Fruit fly (Drosophila melanogaster) whole organism, embryonic: Measurements from ENCODE around the gene Indy.

Source experiments
- B-H1 ChIP-seq: fragments of 200-800 bp; sonication (Bioruptor generic); IDR thresholded peaks from 3 replicates; pipeline ENCODE4 v1.3.6; 2022; ENCODE audit warnings: missing biosample characterization, missing genetic modification characterization
- CG10209 ChIP-seq: fragments of 200-800 bp; sonication (Bioruptor generic); optimal IDR thresholded peaks from 3 replicates; lab custom pipeline; 2017; ENCODE audit warnings: missing biosample characterization, mild to moderate bottlenecking, missing genetic modification characterization, missing genetic modification reagents
- CG11695 ChIP-seq: fragments of 200-800 bp; sonication (Bioruptor generic); IDR thresholded peaks from 3 replicates; pipeline ENCODE4 v1.3.6; 2022; ENCODE audit warnings: missing biosample characterization, missing genetic modification characterization
- CG11696 ChIP-seq: fragments of 200-800 bp; sonication (Bioruptor generic); IDR thresholded peaks from 2 replicates; pipeline ENCODE4 v1.3.6; 2022; ENCODE audit warnings: missing biosample characterization, missing genetic modification characterization
- CG12391 ChIP-seq: fragments of 200-800 bp; sonication (Bioruptor generic); optimal IDR thresholded peaks from 3 replicates; lab custom pipeline; 2018; ENCODE audit warnings: missing biosample characterization, mild to moderate bottlenecking, missing genetic modification characterization, moderate library complexity
- CG14667 ChIP-seq: fragments of 200-800 bp; sonication (Bioruptor generic); IDR thresholded peaks from 2 replicates; pipeline ENCODE4 v1.3.6; 2022; ENCODE audit warnings: missing biosample characterization, missing genetic modification characterization
- CG16813 ChIP-seq: fragments of 200-800 bp; sonication (Bioruptor generic); IDR thresholded peaks from 3 replicates; pipeline ENCODE4 v1.3.6; 2022; ENCODE audit warnings: missing biosample characterization, missing genetic modification characterization; ENCODE audit not compliant: partially characterized antibody
- CG17385 ChIP-seq: fragments of 200-800 bp; sonication (Bioruptor generic); optimal IDR thresholded peaks from 3 replicates; lab custom pipeline; 2018; ENCODE audit warnings: missing biosample characterization, mild to moderate bottlenecking, missing genetic modification characterization
- CG18011 ChIP-seq: fragments of 200-800 bp; sonication (Bioruptor generic); optimal IDR thresholded peaks from 2 replicates; lab custom pipeline; 2017; ENCODE audit warnings: missing biosample characterization, missing genetic modification characterization, mild to moderate bottlenecking, moderate library complexity, missing genotype
- CG18764 ChIP-seq: fragments of 200-800 bp; sonication (Bioruptor generic); optimal IDR thresholded peaks from 3 replicates; lab custom pipeline; 2016; ENCODE audit warnings: missing biosample characterization, missing genetic modification characterization
- CG30431 ChIP-seq: fragments of 200-800 bp; sonication (Bioruptor generic); optimal IDR thresholded peaks from 2 replicates; lab custom pipeline; 2017; ENCODE audit warnings: missing biosample characterization, missing genetic modification characterization
- CG32532 ChIP-seq: fragments of 200-800 bp; sonication (Bioruptor generic); IDR thresholded peaks from 2 replicates; pipeline ENCODE4 v1.3.6; 2022; ENCODE audit warnings: missing biosample characterization, missing genetic modification characterization
- CG3847 ChIP-seq: fragments of 200-800 bp; sonication (Bioruptor generic); IDR thresholded peaks from 2 replicates; pipeline ENCODE4 v1.3.6; 2022; ENCODE audit warnings: missing biosample characterization, missing genetic modification characterization
- CG4328 ChIP-seq: fragments of 200-800 bp; sonication (Bioruptor generic); optimal IDR thresholded peaks from 3 replicates; lab custom pipeline; 2017; ENCODE audit warnings: missing biosample characterization, missing genetic modification reagents, missing genetic modification characterization
- CG4707 ChIP-seq: fragments of 200-800 bp; sonication (Bioruptor generic); optimal IDR thresholded peaks from 2 replicates; lab custom pipeline; 2018; ENCODE audit warnings: missing biosample characterization, mild to moderate bottlenecking, missing genetic modification characterization, moderate library complexity
- CG6175 ChIP-seq: fragments of 200-800 bp; sonication (Bioruptor generic); IDR thresholded peaks from 3 replicates; pipeline ENCODE4 v1.3.6; 2022; ENCODE audit warnings: missing biosample characterization, missing genetic modification characterization
- CG6272 ChIP-seq: fragments of 200-800 bp; sonication (Bioruptor generic); IDR thresholded peaks from 2 replicates; pipeline ENCODE4 v1.3.6; 2022; ENCODE audit warnings: missing biosample characterization, missing genetic modification characterization
- CkIIα-i1 ChIP-seq: fragments of 200-800 bp; sonication (Bioruptor generic); IDR thresholded peaks from 2 replicates; pipeline ENCODE4 v1.3.6; 2022; ENCODE audit warnings: missing biosample characterization, missing genetic modification characterization
- D19A ChIP-seq: fragments of 200-800 bp; optimal IDR thresholded peaks from 3 replicates; lab custom pipeline; 2019; ENCODE audit warnings: missing biosample characterization, mild to moderate bottlenecking, missing genetic modification characterization, moderate library complexity
- HHEX ChIP-seq: fragments of 200-800 bp; sonication (Bioruptor generic); optimal IDR thresholded peaks from 3 replicates; lab custom pipeline; 2017; ENCODE audit warnings: missing biosample characterization, mild to moderate bottlenecking, missing genetic modification characterization, missing genetic modification reagents
- Nf-YB ChIP-seq: fragments of 200-800 bp; sonication (Bioruptor generic); optimal IDR thresholded peaks from 3 replicates; lab custom pipeline; 2019; ENCODE audit warnings: missing biosample characterization, mild to moderate bottlenecking, missing genetic modification characterization, moderate library complexity
- Oli ChIP-seq: fragments of 200-800 bp; sonication (Bioruptor generic); optimal IDR thresholded peaks from 2 replicates; lab custom pipeline; 2018; ENCODE audit warnings: missing biosample characterization, mild to moderate bottlenecking, missing genetic modification characterization, moderate library complexity
- TFAM ChIP-seq: fragments of 200-800 bp; sonication (Bioruptor generic); optimal IDR thresholded peaks from 2 replicates; lab custom pipeline; 2017; ENCODE audit warnings: missing biosample characterization, missing genetic modification characterization, inconsistent platforms
- Taf1 ChIP-seq: fragments of 200-800 bp; sonication (Bioruptor generic); IDR thresholded peaks from 2 replicates; pipeline ENCODE4 v1.3.6; 2022; ENCODE audit warnings: missing biosample characterization, missing genetic modification characterization
- Trl ChIP-seq, 3 experiments: fragments of >200 bp in 2 of 3; fragments of 200-800 bp in 1 of 3; sonication (Bioruptor generic) in 1 of 3; optimal IDR thresholded peaks; 2 replicates in 1 of 3; 3 replicates in 2 of 3; lab custom pipeline; 2016 to 2017; ENCODE audit warnings: missing biosample characterization in 1 of 3, missing genetic modification characterization in 1 of 3
- abd-A ChIP-seq: fragments of 200-800 bp; sonication (Bioruptor generic); optimal IDR thresholded peaks from 3 replicates; lab custom pipeline; 2019; ENCODE audit warnings: missing biosample characterization, mild to moderate bottlenecking, missing genetic modification characterization, moderate library complexity
- chif ChIP-seq, 2 experiments: fragments of 200-800 bp; sonication (Bioruptor generic); optimal IDR thresholded peaks; 3 replicates each; lab custom pipeline; 2016; ENCODE audit warnings: missing biosample characterization in 2 of 2, missing genetic modification characterization in 2 of 2
- crol ChIP-seq: fragments of 200-800 bp; sonication (Bioruptor generic); IDR thresholded peaks from 2 replicates; pipeline ENCODE4 v1.3.6; 2022; ENCODE audit warnings: missing biosample characterization, missing genetic modification characterization
- cwo ChIP-seq: fragments of 200-800 bp; sonication (Bioruptor generic); optimal IDR thresholded peaks from 3 replicates; lab custom pipeline; 2017; ENCODE audit warnings: missing biosample characterization, missing genetic modification characterization, mild to moderate bottlenecking, moderate library complexity, missing genetic modification reagents
- dimm ChIP-seq: fragments of 200-800 bp; sonication (Bioruptor generic); IDR thresholded peaks from 2 replicates; pipeline ENCODE4 v1.3.6; 2022; ENCODE audit warnings: missing biosample characterization, missing genetic modification characterization
- emc ChIP-seq: fragments of 200-800 bp; sonication (Bioruptor generic); optimal IDR thresholded peaks from 2 replicates; lab custom pipeline; 2016; ENCODE audit warnings: missing biosample characterization, missing genetic modification characterization
- ems ChIP-seq: fragments of 200-800 bp; sonication (Bioruptor generic); optimal IDR thresholded peaks from 3 replicates; lab custom pipeline; 2016; ENCODE audit warnings: missing biosample characterization, missing genetic modification characterization
- fru ChIP-seq: fragments of >200 bp; optimal IDR thresholded peaks from 2 replicates; lab custom pipeline; 2017
- fu2 ChIP-seq: fragments of 200-800 bp; sonication (Bioruptor generic); optimal IDR thresholded peaks from 2 replicates; lab custom pipeline; 2016; ENCODE audit warnings: missing biosample characterization, missing genetic modification characterization
- gcm ChIP-seq: fragments of 200-800 bp; sonication (Bioruptor generic); optimal IDR thresholded peaks from 2 replicates; lab custom pipeline; 2019; ENCODE audit warnings: missing biosample characterization, mild to moderate bottlenecking, missing genetic modification characterization, moderate library complexity
- grau ChIP-seq: fragments of 200-800 bp; optimal IDR thresholded peaks from 3 replicates; lab custom pipeline; 2019; ENCODE audit warnings: missing biosample characterization, mild to moderate bottlenecking, missing genetic modification characterization, moderate library complexity
- kay ChIP-seq: fragments of 200-800 bp; sonication (Bioruptor generic); optimal IDR thresholded peaks from 2 replicates; lab custom pipeline; 2016; ENCODE audit warnings: missing biosample characterization, missing genetic modification characterization
- lola ChIP-seq, 3 experiments: fragments of >200 bp in 2 of 3; fragments of 200-800 bp in 1 of 3; sonication (Bioruptor generic) in 1 of 3; optimal IDR thresholded peaks; 2 replicates each; lab custom pipeline; 2017 to 2019; ENCODE audit warnings: missing biosample characterization in 3 of 3, missing genetic modification characterization in 3 of 3, mild to moderate bottlenecking in 1 of 3, moderate library complexity in 1 of 3
- org-1 ChIP-seq: fragments of 200-800 bp; sonication (Bioruptor generic); optimal IDR thresholded peaks from 2 replicates; lab custom pipeline; 2017; ENCODE audit warnings: missing biosample characterization, missing genetic modification characterization
- otp ChIP-seq: fragments of 200-800 bp; sonication (Bioruptor generic); IDR thresholded peaks from 3 replicates; pipeline ENCODE4, ENCODE4 v1.3.6; 2022; ENCODE audit warnings: missing biosample characterization, missing genetic modification characterization
- pb ChIP-seq: fragments of 200-800 bp; sonication (Bioruptor generic); optimal IDR thresholded peaks from 3 replicates; lab custom pipeline; 2016; ENCODE audit warnings: missing biosample characterization, missing genetic modification characterization
- shn ChIP-seq: fragments of 200-800 bp; sonication (Bioruptor generic); optimal IDR thresholded peaks from 3 replicates; lab custom pipeline; 2016; ENCODE audit warnings: missing biosample characterization, missing genetic modification characterization
- sna ChIP-seq: fragments of 200-800 bp; sonication (Bioruptor generic); IDR thresholded peaks from 2 replicates; pipeline ENCODE4 v1.3.6; 2022; ENCODE audit warnings: missing biosample characterization, missing genetic modification characterization; ENCODE audit not compliant: partially characterized antibody
- sob ChIP-seq: fragments of 200-800 bp; sonication (Bioruptor generic); IDR thresholded peaks from 2 replicates; pipeline ENCODE4 v1.3.6; 2022; ENCODE audit warnings: missing biosample characterization, missing genetic modification characterization
- tgo ChIP-seq: fragments of 200-800 bp; sonication (Bioruptor generic); IDR thresholded peaks from 3 replicates; pipeline ENCODE4 v1.3.6; 2022; ENCODE audit warnings: missing biosample characterization, missing genetic modification characterization
- toy ChIP-seq: fragments of 200-800 bp; sonication (Bioruptor generic); IDR thresholded peaks from 2 replicates; pipeline ENCODE4 v1.3.6; 2022; ENCODE audit warnings: missing biosample characterization, missing genetic modification characterization
- vfl ChIP-seq: fragments of 200-800 bp; sonication (Bioruptor generic); optimal IDR thresholded peaks from 2 replicates; lab custom pipeline; 2016; ENCODE audit warnings: missing biosample characterization, missing genetic modification characterization
- vnd ChIP-seq: fragments of 200-800 bp; sonication (Bioruptor generic); IDR thresholded peaks from 3 replicates; pipeline ENCODE4 v1.3.6; 2022; ENCODE audit warnings: missing biosample characterization, missing genetic modification characterization; ENCODE audit not compliant: partially characterized antibody
- wor ChIP-seq: fragments of 200-800 bp; sonication (Bioruptor generic); IDR thresholded peaks from 2 replicates; pipeline ENCODE4 v1.3.6; 2022; ENCODE audit warnings: missing biosample characterization, missing genetic modification characterization

Gene Indy

dm6 chr3L:18786427-18787104 is 59.5 kb downstream of the Indy start (continued):
- no peak for TF ChIP-seq CG14667 (GFP tag; lab: Robert Waterston, UW)
- peak; percentile 37 for TF ChIP-seq CG18011
- TF ChIP-seq fu2 (GFP tag; lab: Kevin White, UChicago) = no peak
- TF ChIP-seq TFAM (GFP tag; lab: Kevin White, UChicago) = no peak
- TF ChIP-seq CG4707 = no peak
- TF ChIP-seq emc (GFP tag; lab: Kevin White, UChicago) = peak; percentile 7
- 0 out of 3 replicates have a peak, but pooled peaks have one; percentile 37 for TF ChIP-seq otp (GFP tag; lab: Robert Waterston, UW)
- TF ChIP-seq B-H1 (GFP tag; lab: Robert Waterston, UW) = 0 out of 3 replicates have a peak, but pooled peaks have one; percentile 22
- peak; percentile 28 for TF ChIP-seq CG32532 (GFP tag; lab: Robert Waterston, UW)
- TF ChIP-seq CG3847 = no peak
- TF ChIP-seq Nf-YB = peak; percentile 20
- peak; percentile 60 for TF ChIP-seq CG10209
- no peak for TF ChIP-seq fru (lab: Kevin White, UChicago)
- peak; percentile 32 to 49 for TF ChIP-seq chif (GFP tag; optimal IDR thresholded peaks at IDR 0.05; lab: Kevin White, UChicago)
- no peak for TF ChIP-seq Taf1 (GFP tag; lab: Robert Waterston, UW)
- peak; percentile 43 for TF ChIP-seq cwo (GFP tag; lab: Kevin White, UChicago)
- TF ChIP-seq lola (GFP tag; optimal IDR thresholded peaks at IDR 0.05; lab: Kevin White, UChicago) = no peak
- TF ChIP-seq CG6175 (GFP tag; lab: Robert Waterston, UW) = no peak
- peak; percentile 77; the same call in 2 of the 3 replicates for TF ChIP-seq CG11695 (GFP tag; lab: Robert Waterston, UW)
- no peak for TF ChIP-seq CkIIα-i1
- peak in 1 of 2 experiments; percentile 49 for TF ChIP-seq Trl (optimal IDR thresholded peaks at IDR 0.05; lab: Kevin White, UChicago)
- TF ChIP-seq Trl (GFP tag; optimal IDR thresholded peaks at IDR 0.05; lab: Kevin White, UChicago) = peak; percentile 44
- no peak for TF ChIP-seq CG30431 (GFP tag; lab: Kevin White, UChicago)
- peak; percentile 12; the same call in 1 of the 2 replicates for TF ChIP-seq sob (GFP tag; lab: Robert Waterston, UW)
- peak; percentile 6 for TF ChIP-seq kay (GFP tag; lab: Kevin White, UChicago)
- peak; percentile 84 for TF ChIP-seq Oli (tag; lab: Kevin White, UChicago)
- peak; percentile 56 for TF ChIP-seq wor (GFP tag; lab: Robert Waterston, UW)
- TF ChIP-seq dimm = no peak
- no peak for TF ChIP-seq shn (GFP tag; lab: Kevin White, UChicago)
- peak; percentile 79 for TF ChIP-seq grau (tag; lab: Kevin White, UChicago)
- peak; percentile 61 for TF ChIP-seq gcm (GFP tag; lab: Kevin White, UChicago)
- TF ChIP-seq CG16813 (GFP tag; lab: Robert Waterston, UW) = no peak
- peak; percentile 8 for TF ChIP-seq vfl (GFP tag; lab: Kevin White, UChicago)
- peak; percentile 74 for TF ChIP-seq CG12391 (tag; lab: Kevin White, UChicago)
- TF ChIP-seq CG11696 (GFP tag; lab: Robert Waterston, UW) = peak; percentile 46; the same call in 1 of the 2 replicates
- TF ChIP-seq CG6272 (GFP tag; lab: Robert Waterston, UW) = no peak
- no peak for TF ChIP-seq vnd (GFP tag; lab: Robert Waterston, UW)
- TF ChIP-seq HHEX (GFP tag; lab: Kevin White, UChicago) = peak; percentile 12
- peak; percentile 97 for TF ChIP-seq D19A (tag; lab: Kevin White, UChicago)
- TF ChIP-seq abd-A (tag; lab: Kevin White, UChicago) = peak; percentile 95
- peak; percentile 66; the same call in 2 of the 3 replicates for TF ChIP-seq tgo (GFP tag; lab: Robert Waterston, UW)
- no peak for TF ChIP-seq CG4328 (GFP tag; lab: Kevin White, UChicago)
- no peak for TF ChIP-seq pb (GFP tag; lab: Kevin White, UChicago)
- TF ChIP-seq org-1 (GFP tag; lab: Kevin White, UChicago) = peak; percentile 62
- peak; percentile 70 for TF ChIP-seq CG17385 (GFP tag; lab: Kevin White, UChicago)
- no peak for TF ChIP-seq CG18764 (GFP tag; lab: Kevin White, UChicago)
- TF ChIP-seq sna (GFP tag; lab: Robert Waterston, UW) = no peak
- TF ChIP-seq ems = peak; percentile 7
- TF ChIP-seq crol (GFP tag; lab: Robert Waterston, UW) = peak; percentile 97
- TF ChIP-seq toy (GFP tag; lab: Robert Waterston, UW) = 0 out of 2 replicates have a peak, but pooled peaks have one; percentile 1
